Fruit fly (Drosophila melanogaster): ENCODE results near the gene Obp18a.

Gene Obp18a

DNA sequence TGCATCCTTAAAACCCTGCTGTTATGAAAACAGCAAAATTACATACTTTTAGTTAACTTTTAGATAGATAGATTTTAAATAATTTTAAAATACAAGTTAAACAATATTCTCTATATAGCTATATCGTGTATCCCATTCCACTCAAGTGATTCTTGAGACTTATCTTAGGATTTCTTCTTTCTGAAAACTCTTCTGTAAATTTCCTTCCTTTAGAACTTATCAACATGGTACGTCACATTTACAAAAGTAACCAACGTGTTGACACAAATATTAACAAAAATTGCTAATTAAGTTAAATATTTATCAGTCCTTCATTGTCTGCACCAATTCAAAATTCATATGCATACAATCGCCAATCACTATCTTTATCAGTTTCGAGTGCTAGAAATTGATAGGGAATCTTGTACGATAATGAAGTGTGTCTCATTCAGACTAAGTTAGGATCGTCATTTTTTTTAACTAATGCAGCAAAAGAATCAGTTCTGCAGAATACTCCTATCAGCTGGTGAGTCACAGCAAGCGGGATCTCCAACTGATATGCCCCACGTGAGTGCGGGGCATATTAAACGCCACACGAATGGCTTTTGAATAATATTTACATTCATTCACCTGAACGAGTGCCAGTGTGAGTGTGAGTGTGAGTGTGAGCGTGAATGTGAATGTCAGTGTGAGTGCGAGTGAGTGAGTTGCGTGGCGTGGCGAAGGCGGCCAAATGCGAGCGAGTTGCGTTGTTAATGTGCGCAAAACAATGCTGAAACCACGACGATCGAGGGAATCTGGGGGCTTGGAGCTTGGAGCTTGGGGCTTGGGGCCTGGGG is 32.1 kb upstream of the Obp18a start:
- TF ChIP-seq Ets97D (GFP tag; optimal IDR thresholded peaks at IDR 0.05), result no peak
- peak; percentile 27 for TF ChIP-seq CG12219 (GFP tag; optimal IDR thresholded peaks at IDR 0.05)
- TF ChIP-seq Chrac-16 (GFP tag; optimal IDR thresholded peaks at IDR 0.05), result no peak
- TF ChIP-seq CG7271 (tag; optimal IDR thresholded peaks at IDR 0.05), result no peak
- TF ChIP-seq NC2β (GFP tag; optimal IDR thresholded peaks at IDR 0.05), result no peak
- TF ChIP-seq B-H2 (GFP tag; optimal IDR thresholded peaks at IDR 0.05), result no peak
- TF ChIP-seq Sin3A (optimal IDR thresholded peaks at IDR 0.05), result no peak
- no peak for TF ChIP-seq ap (GFP tag; IDR thresholded peaks at IDR 0.05)
- no peak for TF ChIP-seq ash1 (GFP tag; optimal IDR thresholded peaks at IDR 0.05)
- TF ChIP-seq pzg (GFP tag; optimal IDR thresholded peaks at IDR 0.05), result no peak
- TF ChIP-seq gem (tag; optimal IDR thresholded peaks at IDR 0.05), result no peak
- no peak for TF ChIP-seq CG1792 (GFP tag; optimal IDR thresholded peaks at IDR 0.05)
- peak; percentile 51 for TF ChIP-seq cwo (GFP tag; optimal IDR thresholded peaks at IDR 0.05)
- no peak for TF ChIP-seq ara (GFP tag; IDR thresholded peaks at IDR 0.05)
- no peak for TF ChIP-seq CG1647 (GFP tag; optimal IDR thresholded peaks at IDR 0.05)
- TF ChIP-seq CG7987 (GFP tag; optimal IDR thresholded peaks at IDR 0.05), result no peak
- TF ChIP-seq sob (GFP tag; IDR thresholded peaks at IDR 0.05), result no peak
- TF ChIP-seq CG9932 (GFP tag; IDR thresholded peaks at IDR 0.05), result peak; percentile 45
- TF ChIP-seq dpn (GFP tag; optimal IDR thresholded peaks at IDR 0.05), result no peak
- no peak for TF ChIP-seq mam (GFP tag; optimal IDR thresholded peaks at IDR 0.05)
- no peak; the same call in 1 of the 2 replicates for TF ChIP-seq lmd (GFP tag; IDR thresholded peaks at IDR 0.05)
- TF ChIP-seq sd (tag; optimal IDR thresholded peaks at IDR 0.05), result peak; percentile 69
- no peak for TF ChIP-seq Hey (tag; optimal IDR thresholded peaks at IDR 0.05)
- TF ChIP-seq CG34224 (GFP tag; IDR thresholded peaks at IDR 0.05; ENCODE audit: partially characterized antibody), result no peak
- no peak for TF ChIP-seq jing (GFP tag; optimal IDR thresholded peaks at IDR 0.05)
- TF ChIP-seq CG6689 (GFP tag; IDR thresholded peaks at IDR 0.05), result no peak
- TF ChIP-seq bab2 (GFP tag; optimal IDR thresholded peaks at IDR 0.05), result no peak
- TF ChIP-seq Eip74EF (GFP tag; optimal IDR thresholded peaks at IDR 0.05), result no peak
- TF ChIP-seq aop (GFP tag; IDR thresholded peaks at IDR 0.05), result 0 out of 2 replicates have a peak, but pooled peaks have one; percentile 13
- TF ChIP-seq CG6175 (GFP tag; IDR thresholded peaks at IDR 0.05), result peak; percentile 73; the same call in 2 of the 3 replicates
- no peak for TF ChIP-seq ac (GFP tag; optimal IDR thresholded peaks at IDR 0.05)
- no peak for TF ChIP-seq chn (GFP tag; optimal IDR thresholded peaks at IDR 0.05)
- peak; percentile 80 for TF ChIP-seq cg (GFP tag; optimal IDR thresholded peaks at IDR 0.05)
- TF ChIP-seq z (GFP tag; IDR thresholded peaks at IDR 0.05), result peak; percentile 89
- TF ChIP-seq dimm (GFP tag; IDR thresholded peaks at IDR 0.05), result no peak
- TF ChIP-seq emc (GFP tag; optimal IDR thresholded peaks at IDR 0.05), result no peak
- no peak for TF ChIP-seq HmgD (GFP tag; optimal IDR thresholded peaks at IDR 0.05)
- TF ChIP-seq Trl (optimal IDR thresholded peaks at IDR 0.05), result no peak
- no peak for TF ChIP-seq Trl (GFP tag; optimal IDR thresholded peaks at IDR 0.05)
- TF ChIP-seq gcm2 (GFP tag; optimal IDR thresholded peaks at IDR 0.05), result no peak
- no peak for TF ChIP-seq Sox102F (GFP tag; optimal IDR thresholded peaks at IDR 0.05)
- TF ChIP-seq CG8924 (tag; optimal IDR thresholded peaks at IDR 0.05), result no peak
- no peak for TF ChIP-seq CG3847 (GFP tag; IDR thresholded peaks at IDR 0.05)
- TF ChIP-seq CG15601 (tag; optimal IDR thresholded peaks at IDR 0.05), result no peak
- TF ChIP-seq CG43689 (GFP tag; IDR thresholded peaks at IDR 0.05), result no peak
- TF ChIP-seq zfh1 (GFP tag; IDR thresholded peaks at IDR 0.05), result no peak
- no peak for TF ChIP-seq tup (GFP tag; optimal IDR thresholded peaks at IDR 0.05)
- TF ChIP-seq Dfd (GFP tag; optimal IDR thresholded peaks at IDR 0.05), result no peak
- TF ChIP-seq luna (GFP tag; optimal IDR thresholded peaks at IDR 0.05), result no peak
- no peak for TF ChIP-seq CG12299 (tag; optimal IDR thresholded peaks at IDR 0.05)
- TF ChIP-seq Dad (GFP tag; optimal IDR thresholded peaks at IDR 0.05), result no peak
